ENCODE assay signal across 5 worm cellular contexts in genomic region chrX:13307852-13308251, ce11.
TF ChIP-seq lines count a peak whose summit lies in the region.

No protein-coding gene starts in this region.

TF ChIP-seq in whole organism, L2 larva, 48 proteins besides CTCF, POLR2A, EP300 and RAD21:
- peak; percentile 14 for TF ChIP-seq unc-55 (GFP tag; optimal IDR thresholded peaks at IDR 0.05; lab: Kevin White, UChicago)
- TF ChIP-seq peb-1 (tag; optimal IDR thresholded peaks at IDR 0.05; lab: Kevin White, UChicago) = no peak

TF ChIP-seq in whole organism, L3 larva, 47 proteins besides CTCF, POLR2A, EP300 and RAD21:
- TF ChIP-seq nhr-67 (tag; optimal IDR thresholded peaks at IDR 0.05; lab: Kevin White, UChicago) (no peak), lsy-12 (tag; optimal IDR thresholded peaks at IDR 0.05; lab: Kevin White, UChicago) (no peak), nfya-1 (tag; optimal IDR thresholded peaks at IDR 0.05; lab: Kevin White, UChicago; ENCODE audit: insufficient read depth) (peak; percentile 8), nhr-43 (tag; optimal IDR thresholded peaks at IDR 0.05; lab: Kevin White, UChicago; ENCODE audit: poor library complexity, severe bottlenecking) (peak; percentile 7), nhr-23 (tag; optimal IDR thresholded peaks at IDR 0.05; lab: Kevin White, UChicago) (no peak)

TF ChIP-seq in whole organism, L4 larva, 104 proteins besides CTCF, POLR2A, EP300 and RAD21 (continues in another document):
- TF ChIP-seq cey-2 (tag; optimal IDR thresholded peaks at IDR 0.05; lab: Kevin White, UChicago; ENCODE audit: borderline replicate concordance, insufficient read depth) (no peak), lim-7 (GFP tag; IDR thresholded peaks at IDR 0.05; lab: Robert Waterston, UW) (peak; percentile 74), daf-16 (GFP tag; optimal IDR thresholded peaks at IDR 0.05; lab: Kevin White, UChicago) (no peak), daf-16 (tag; optimal IDR thresholded peaks at IDR 0.05; lab: Kevin White, UChicago) (no peak), nhr-111 (GFP tag; optimal IDR thresholded peaks at IDR 0.05; lab: Kevin White, UChicago) (no peak), ceh-62 (tag; optimal IDR thresholded peaks at IDR 0.05; lab: Kevin White, UChicago) (no peak), ceh-32 (tag; optimal IDR thresholded peaks at IDR 0.05; lab: Kevin White, UChicago; ENCODE audit: poor library complexity) (no peak), zip-2 (tag; optimal IDR thresholded peaks at IDR 0.05; lab: Kevin White, UChicago) (no peak), dve-1 (tag; optimal IDR thresholded peaks at IDR 0.05; lab: Kevin White, UChicago; ENCODE audit: insufficient read depth) (peak; percentile 10), nhr-102 (tag; optimal IDR thresholded peaks at IDR 0.05; lab: Kevin White, UChicago) (peak; percentile 10), ces-1 (GFP tag; optimal IDR thresholded peaks at IDR 0.05; lab: Kevin White, UChicago) (no peak), T26A8.4 (GFP tag; IDR thresholded peaks at IDR 0.05; lab: Robert Waterston, UW) (0 out of 2 replicates have a peak, but pooled peaks have one; percentile 11), snpc-1.2 (GFP tag; IDR thresholded peaks at IDR 0.05; lab: Robert Waterston, UW) (peak; percentile 50; the same call in 1 of the 2 replicates), sdz-12 (GFP tag; optimal IDR thresholded peaks at IDR 0.05; lab: Kevin White, UChicago) (no peak), ceh-44 (GFP tag; IDR thresholded peaks at IDR 0.05; lab: Robert Waterston, UW) (no peak), nhr-25 (tag; optimal IDR thresholded peaks at IDR 0.05; lab: Kevin White, UChicago; ENCODE audit: borderline replicate concordance, insufficient read depth) (no peak), ctbp-1 (GFP tag; IDR thresholded peaks at IDR 0.05; lab: Robert Waterston, UW) (no peak), nhr-76 (tag; optimal IDR thresholded peaks at IDR 0.05; lab: Kevin White, UChicago) (no peak), ceh-20 (GFP tag; IDR thresholded peaks at IDR 0.05; lab: Robert Waterston, UW) (no peak), tra-1 (GFP tag; IDR thresholded peaks at IDR 0.05; lab: Robert Waterston, UW) (no peak), pha-4 (GFP tag; IDR thresholded peaks at IDR 0.05; lab: Robert Waterston, UW) (peak; percentile 62; the same call in 1 of the 2 replicates), pha-4 (tag; optimal IDR thresholded peaks at IDR 0.05; lab: Kevin White, UChicago) (no peak), ztf-11 (tag; optimal IDR thresholded peaks at IDR 0.05; lab: Kevin White, UChicago) (no peak), hmg-1.1 (GFP tag; IDR thresholded peaks at IDR 0.05; lab: Robert Waterston, UW) (0 out of 2 replicates have a peak, but pooled peaks have one; percentile 52), duxl-1 (tag; optimal IDR thresholded peaks at IDR 0.05; lab: Kevin White, UChicago; ENCODE audit: poor library complexity) (peak; percentile 47), zfp-2 (tag; optimal IDR thresholded peaks at IDR 0.05; lab: Kevin White, UChicago) (no peak), dpl-1 (GFP tag; optimal IDR thresholded peaks at IDR 0.05; lab: Kevin White, UChicago) (no peak)

TF ChIP-seq in whole organism, early embryonic, 17 proteins besides CTCF, POLR2A, EP300 and RAD21:
- TF ChIP-seq pes-1 (GFP tag; IDR thresholded peaks at IDR 0.05; lab: Robert Waterston, UW) (0 out of 2 replicates have a peak, but pooled peaks have one; percentile 21), tbx-37 (GFP tag; conservative IDR thresholded peaks at IDR 0.05; lab: Robert Waterston, UW) (no peak)
TF ChIP-seq in whole organism, early embryonic: peak in this region for 1.

TF ChIP-seq in whole organism, young adult, 124 proteins besides CTCF, POLR2A, EP300 and RAD21:
- TF ChIP-seq pbrm-1 (GFP tag; IDR thresholded peaks at IDR 0.05; lab: Robert Waterston, UW) (0 out of 2 replicates have a peak, but pooled peaks have one; percentile 21), egrh-3 (GFP tag; IDR thresholded peaks at IDR 0.05; lab: Robert Waterston, UW) (no peak), hmg-1.2 (GFP tag; IDR thresholded peaks at IDR 0.05; lab: Robert Waterston, UW) (peak; percentile 39; the same call in 1 of the 2 replicates), lin-26 (GFP tag; IDR thresholded peaks at IDR 0.05; lab: Robert Waterston, UW) (peak; percentile 59), rcor-1 (GFP tag; IDR thresholded peaks at IDR 0.05; lab: Robert Waterston, UW) (peak; percentile 31; the same call in 1 of the 2 replicates), C06A6.2 (GFP tag; conservative IDR thresholded peaks at IDR 0.05; lab: Robert Waterston, UW) (no peak), mcd-1 (GFP tag; IDR thresholded peaks at IDR 0.05; lab: Robert Waterston, UW) (0 out of 2 replicates have a peak, but pooled peaks have one; percentile 6), Y67H2A.10 (GFP tag; conservative IDR thresholded peaks at IDR 0.05; lab: Robert Waterston, UW) (no peak), akir-1 (GFP tag; optimal IDR thresholded peaks at IDR 0.05; lab: Kevin White, UChicago) (no peak), ama-1 (optimal IDR thresholded peaks at IDR 0.05; lab: Kevin White, UChicago) (no peak), ama-1 (GFP tag; optimal IDR thresholded peaks at IDR 0.05; lab: Kevin White, UChicago) (peak in 1 of 2 experiments; percentile 71), nfya-1 (tag; optimal IDR thresholded peaks at IDR 0.05; lab: Kevin White, UChicago; ENCODE audit: borderline replicate concordance, insufficient read depth) (no peak), athp-1 (tag; optimal IDR thresholded peaks at IDR 0.05; lab: Kevin White, UChicago) (no peak), F10E7.11 (tag; optimal IDR thresholded peaks at IDR 0.05; lab: Kevin White, UChicago) (no peak), aptf-2 (GFP tag; conservative IDR thresholded peaks at IDR 0.05; lab: Robert Waterston, UW) (no peak), snpc-4 (GFP tag; optimal IDR thresholded peaks at IDR 0.05; lab: Kevin White, UChicago) (peak; percentile 47), snpc-4 (tag; optimal IDR thresholded peaks at IDR 0.05; lab: Kevin White, UChicago) (peak in 2 of 4 experiments; percentile 10 to 60), nhr-27 (tag; optimal IDR thresholded peaks at IDR 0.05; lab: Kevin White, UChicago) (no peak), nhr-80 (tag; optimal IDR thresholded peaks at IDR 0.05; lab: Kevin White, UChicago) (no peak), ceh-91 (GFP tag; IDR thresholded peaks at IDR 0.05; lab: Robert Waterston, UW) (no peak), nhr-90 (tag; optimal IDR thresholded peaks at IDR 0.05; lab: Kevin White, UChicago) (peak; percentile 30), mxl-1 (tag; optimal IDR thresholded peaks at IDR 0.05; lab: Kevin White, UChicago) (peak; percentile 15), bed-2 (GFP tag; IDR thresholded peaks at IDR 0.05; lab: Robert Waterston, UW) (no peak), hlh-12 (tag; optimal IDR thresholded peaks at IDR 0.05; lab: Kevin White, UChicago) (no peak), hrde-1 (tag; optimal IDR thresholded peaks at IDR 0.05; lab: Kevin White, UChicago; ENCODE audit: borderline replicate concordance) (no peak), lin-40 (tag; optimal IDR thresholded peaks at IDR 0.05; lab: Kevin White, UChicago) (peak; percentile 15), die-1 (tag; optimal IDR thresholded peaks at IDR 0.05; lab: Kevin White, UChicago) (peak; percentile 45), snpc-1.3 (tag; optimal IDR thresholded peaks at IDR 0.05; lab: Kevin White, UChicago; ENCODE audit: insufficient read depth) (peak; percentile 49), mel-28 (tag; optimal IDR thresholded peaks at IDR 0.05; lab: Kevin White, UChicago; ENCODE audit: borderline replicate concordance) (no peak), lin-35 (GFP tag; optimal IDR thresholded peaks at IDR 0.05; lab: Kevin White, UChicago) (no peak), T07F8.4 (tag; optimal IDR thresholded peaks at IDR 0.05; lab: Kevin White, UChicago) (no peak), tbp1 (GFP tag; optimal IDR thresholded peaks at IDR 0.05; lab: Kevin White, UChicago) (peak; percentile 86), ZK185.1 (tag; optimal IDR thresholded peaks at IDR 0.05; lab: Kevin White, UChicago; ENCODE audit: poor library complexity, severe bottlenecking) (peak; percentile 15), rpc-1 (optimal IDR thresholded peaks at IDR 0.05; lab: Kevin White, UChicago) (peak; percentile 68), rpc-1 (tag; optimal IDR thresholded peaks at IDR 0.05; lab: Kevin White, UChicago) (peak; percentile 79), lsl-1 (GFP tag; optimal IDR thresholded peaks at IDR 0.05; lab: Kevin White, UChicago) (no peak), dpl-1 (GFP tag; optimal IDR thresholded peaks at IDR 0.05; lab: Kevin White, UChicago) (no peak), rec-8 (tag; optimal IDR thresholded peaks at IDR 0.05; lab: Kevin White, UChicago) (peak in 1 of 2 experiments; percentile 9), ccch-3 (GFP tag; optimal IDR thresholded peaks at IDR 0.05; lab: Kevin White, UChicago) (no peak), repo-1 (tag; optimal IDR thresholded peaks at IDR 0.05; lab: Kevin White, UChicago) (no peak), zim-3 (tag; optimal IDR thresholded peaks at IDR 0.05; lab: Kevin White, UChicago) (no peak), cebp-2 (GFP tag; IDR thresholded peaks at IDR 0.05; lab: Robert Waterston, UW) (no peak), sdz-38 (tag; optimal IDR thresholded peaks at IDR 0.05; lab: Kevin White, UChicago) (no peak), F33H1.4 (GFP tag; IDR thresholded peaks at IDR 0.05; lab: Robert Waterston, UW) (no peak), tlf-1 (GFP tag; optimal IDR thresholded peaks at IDR 0.05; lab: Kevin White, UChicago) (no peak), K12H6.12 (tag; optimal IDR thresholded peaks at IDR 0.05; lab: Kevin White, UChicago) (no peak), cebp-1 (GFP tag; IDR thresholded peaks at IDR 0.05; lab: Robert Waterston, UW) (no peak), cebp-1 (tag; optimal IDR thresholded peaks at IDR 0.05; lab: Kevin White, UChicago) (peak; percentile 40), ztf-26 (tag; optimal IDR thresholded peaks at IDR 0.05; lab: Kevin White, UChicago) (no peak), F57A8.1 (GFP tag; optimal IDR thresholded peaks at IDR 0.05; lab: Kevin White, UChicago) (no peak), unc-62 (GFP tag; optimal IDR thresholded peaks at IDR 0.05; lab: Kevin White, UChicago) (no peak), Y53G8AR.9 (GFP tag; conservative IDR thresholded peaks at IDR 0.05; lab: Robert Waterston, UW) (no peak), B0261.1 (tag; optimal IDR thresholded peaks at IDR 0.05; lab: Kevin White, UChicago) (peak; percentile 67), hsf-1 (GFP tag; IDR thresholded peaks at IDR 0.05; lab: Robert Waterston, UW) (no peak), D2030.7 (GFP tag; IDR thresholded peaks at IDR 0.05; lab: Robert Waterston, UW) (peak; percentile 51)
